Worm (Caenorhabditis elegans): ENCODE measurements around the gene dnj-18.

ce11 chrIII:4723922-4724321 is 26.0 kb downstream of the dnj-18 start:
- peak; percentile 45 for TF ChIP-seq fkh-10 (GFP tag; optimal IDR thresholded peaks at IDR 0.05)
- no peak for TF ChIP-seq mxl-2 (GFP tag; conservative IDR thresholded peaks at IDR 0.05)
- TF ChIP-seq nhr-48 (tag; optimal IDR thresholded peaks at IDR 0.05): no peak
